Fruit fly (Drosophila melanogaster): ENCODE measurements around the gene CG5687.

DNA sequence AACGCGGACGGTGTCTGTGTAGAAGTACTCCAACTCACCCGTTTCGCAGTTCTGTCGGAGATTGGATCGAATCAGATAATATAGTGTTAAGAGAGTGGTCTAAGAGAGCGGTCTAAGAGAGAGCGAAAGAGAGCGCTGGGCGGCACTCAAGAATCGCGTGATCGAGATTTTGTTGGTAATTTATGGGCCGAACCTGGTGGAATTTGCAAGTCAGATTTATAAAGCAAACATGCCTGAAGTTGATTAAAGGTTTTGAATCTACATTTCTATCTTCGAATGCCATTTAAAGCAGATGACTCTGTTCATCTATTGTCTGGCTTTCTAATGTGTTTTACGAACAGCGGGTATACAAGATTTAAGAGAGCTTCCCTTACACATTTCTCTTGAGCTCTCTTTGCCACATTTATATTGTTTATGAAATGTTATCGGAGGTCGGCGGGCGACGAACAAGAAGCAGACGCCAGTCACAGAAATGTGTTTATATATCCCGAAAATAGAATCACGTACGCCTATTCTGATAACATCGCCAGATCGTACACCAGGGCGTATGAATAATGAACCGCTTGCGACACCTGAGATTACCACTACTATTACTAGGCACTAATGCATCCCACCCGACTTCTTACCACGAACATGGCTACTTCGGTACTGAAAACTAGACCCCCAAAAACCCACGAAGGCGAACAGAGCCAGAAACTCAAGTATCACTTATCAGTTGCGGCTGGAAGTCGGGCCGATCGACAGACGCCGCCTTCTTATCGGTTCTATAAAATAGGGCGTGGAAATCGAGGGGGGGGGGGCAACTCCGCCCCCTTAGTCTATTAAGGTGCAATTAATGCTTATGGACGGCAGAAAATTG, 28.8 kb upstream of the CG5687 start:
- TF ChIP-seq Met (GFP tag; optimal IDR thresholded peaks at IDR 0.05) (no peak), cyc (GFP tag; optimal IDR thresholded peaks at IDR 0.05) (no peak), CG11762 (GFP tag; optimal IDR thresholded peaks at IDR 0.05; ENCODE audit: insufficient read depth) (no peak), CG10669 (GFP tag; optimal IDR thresholded peaks at IDR 0.05) (no peak), vri (GFP tag; optimal IDR thresholded peaks at IDR 0.05) (peak; percentile 71), dsx (GFP tag; optimal IDR thresholded peaks at IDR 0.05; ENCODE audit: poor library complexity, severe bottlenecking) (no peak)

Measured in whole organism, prepupa.